Fruit fly (Drosophila melanogaster): ENCODE measurements around the gene CG42788.

Gene CG42788

DNA sequence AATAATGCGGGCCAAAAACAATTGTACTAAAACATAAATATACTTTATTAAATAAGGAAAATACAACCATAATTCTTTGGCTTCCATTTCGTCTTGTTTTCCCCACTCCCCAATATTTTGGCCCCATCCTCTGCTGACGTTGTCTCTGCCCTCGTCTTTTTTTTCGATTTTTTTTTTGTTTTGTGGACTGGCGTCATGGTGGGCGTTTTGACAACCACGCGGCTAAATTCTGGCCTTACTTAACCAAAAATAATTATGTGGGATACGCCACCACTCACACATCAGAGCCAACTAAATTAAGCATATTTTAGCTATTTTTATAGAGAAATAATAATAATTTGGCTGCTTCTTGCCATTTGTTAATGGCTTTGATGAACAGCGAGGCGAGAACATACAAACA is 7.2 kb downstream of the CG42788 start:
- TF ChIP-seq Mnt (GFP tag; optimal IDR thresholded peaks at IDR 0.05) = no peak
- TF ChIP-seq CG33017 (tag; optimal IDR thresholded peaks at IDR 0.05) = no peak
- TF ChIP-seq CG5204 (GFP tag; optimal IDR thresholded peaks at IDR 0.05) = no peak
- TF ChIP-seq Crg-1 (GFP tag; optimal IDR thresholded peaks at IDR 0.05) = no peak
- TF ChIP-seq cnc (optimal IDR thresholded peaks at IDR 0.05) = no peak
- no peak for TF ChIP-seq Clk (GFP tag; optimal IDR thresholded peaks at IDR 0.05)
- TF ChIP-seq cic (GFP tag; optimal IDR thresholded peaks at IDR 0.05) = no peak
- no peak for TF ChIP-seq CG7045 (GFP tag; optimal IDR thresholded peaks at IDR 0.05)

DNA sequence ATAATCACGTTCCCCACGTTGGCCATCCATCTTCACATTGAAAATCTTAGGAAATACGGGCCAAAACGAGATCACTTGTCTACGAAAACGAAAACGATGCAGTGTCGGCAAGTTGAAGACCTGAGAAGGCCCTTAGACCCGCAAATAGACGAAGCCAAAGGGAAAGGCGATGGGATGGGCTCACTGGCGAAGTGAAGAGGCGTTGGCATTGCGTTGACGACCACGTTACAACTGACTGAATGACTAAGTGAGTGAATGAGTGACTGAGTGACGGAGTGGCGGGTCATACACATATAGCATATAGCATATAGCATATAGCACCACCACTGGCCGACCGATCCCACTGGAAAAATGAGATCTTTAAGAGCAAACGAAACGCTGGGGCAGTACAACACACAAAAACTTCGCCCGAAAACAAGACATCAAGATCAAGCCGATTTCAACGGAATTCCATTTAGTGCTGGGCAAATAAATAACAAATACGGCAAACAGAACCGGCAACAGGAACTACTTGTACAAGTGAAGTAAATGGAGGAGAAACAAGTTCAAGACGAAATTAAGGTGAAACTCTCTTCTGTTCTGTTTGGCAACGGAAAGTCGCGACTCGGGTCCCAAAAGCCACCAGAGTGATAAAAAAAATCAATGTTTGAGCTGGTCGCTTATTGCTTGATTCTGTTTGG is 8.6 kb downstream of the CG42788 start:
- no peak for TF ChIP-seq CG14711 (tag; optimal IDR thresholded peaks at IDR 0.05)
- TF ChIP-seq Mnt (GFP tag; optimal IDR thresholded peaks at IDR 0.05) = no peak
- TF ChIP-seq pad (GFP tag; optimal IDR thresholded peaks at IDR 0.05) = no peak
- no peak for TF ChIP-seq Hr96 (GFP tag; optimal IDR thresholded peaks at IDR 0.05)
- TF ChIP-seq bab1 (GFP tag; optimal IDR thresholded peaks at IDR 0.05) = no peak
- TF ChIP-seq Crg-1 (GFP tag; optimal IDR thresholded peaks at IDR 0.05) = no peak
- TF ChIP-seq CG1620 (GFP tag; optimal IDR thresholded peaks at IDR 0.05) = no peak
- TF ChIP-seq CG5204 (GFP tag; optimal IDR thresholded peaks at IDR 0.05) = no peak
- TF ChIP-seq cic (GFP tag; optimal IDR thresholded peaks at IDR 0.05) = no peak
- TF ChIP-seq ovo (GFP tag; optimal IDR thresholded peaks at IDR 0.05) = no peak
- no peak for TF ChIP-seq CG7101 (tag; optimal IDR thresholded peaks at IDR 0.05)
- TF ChIP-seq kay (GFP tag; ENCODE audit: borderline replicate concordance) = no peak
- no peak for TF ChIP-seq CG33017 (tag; optimal IDR thresholded peaks at IDR 0.05)
- no peak for TF ChIP-seq cnc (optimal IDR thresholded peaks at IDR 0.05)
- TF ChIP-seq CG11617 (GFP tag; optimal IDR thresholded peaks at IDR 0.05) = no peak
- TF ChIP-seq CG7045 (GFP tag; optimal IDR thresholded peaks at IDR 0.05) = no peak
- TF ChIP-seq tj (GFP tag; optimal IDR thresholded peaks at IDR 0.05) = no peak
- TF ChIP-seq Clk (GFP tag; optimal IDR thresholded peaks at IDR 0.05) = no peak

DNA sequence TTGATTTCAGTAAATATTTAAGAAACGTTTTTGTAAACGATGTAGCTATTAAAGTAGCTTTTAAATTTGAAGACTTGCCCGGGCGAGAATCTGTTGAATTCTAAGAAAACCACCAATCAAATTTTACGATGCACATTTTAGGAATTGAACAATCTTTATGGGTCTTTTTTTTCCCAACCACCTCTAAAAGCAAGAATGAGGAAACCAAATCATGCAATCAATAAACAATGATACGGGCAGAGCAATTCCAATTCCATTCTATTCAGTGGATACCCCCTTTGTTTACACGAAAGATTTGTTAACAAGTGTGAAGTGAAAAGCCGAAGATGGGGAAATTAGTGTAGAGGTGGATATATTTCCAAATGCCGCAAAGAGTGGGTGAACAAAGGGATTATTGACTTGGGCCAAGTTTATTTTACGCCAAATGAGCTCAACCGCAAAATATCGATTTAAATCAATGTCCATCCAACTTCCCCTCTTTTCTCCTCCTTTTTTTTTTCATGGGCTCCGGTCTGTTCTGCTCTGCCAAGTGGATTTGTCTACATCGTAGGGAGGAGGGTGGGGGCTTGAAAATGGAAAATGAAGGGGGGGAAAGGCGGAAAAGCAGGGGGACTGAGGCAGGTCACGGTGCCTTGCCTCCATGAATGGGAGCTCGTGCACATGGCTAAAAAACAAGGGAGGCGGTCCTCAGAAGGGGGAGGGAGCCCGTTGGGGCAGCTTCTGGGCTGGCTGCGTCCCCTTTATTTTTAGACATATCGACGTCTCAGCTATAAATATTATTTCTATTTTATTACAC is 9.9 kb downstream of the CG42788 start:
- no peak for TF ChIP-seq Mnt (GFP tag; optimal IDR thresholded peaks at IDR 0.05)
- no peak for TF ChIP-seq pad (GFP tag; optimal IDR thresholded peaks at IDR 0.05)
- no peak for TF ChIP-seq Crg-1 (GFP tag; optimal IDR thresholded peaks at IDR 0.05)
- no peak for TF ChIP-seq kay (GFP tag; ENCODE audit: borderline replicate concordance)
- TF ChIP-seq CG14711 (tag; optimal IDR thresholded peaks at IDR 0.05) = no peak
- TF ChIP-seq CG5204 (GFP tag; optimal IDR thresholded peaks at IDR 0.05) = no peak
- TF ChIP-seq CG12768 (GFP tag; optimal IDR thresholded peaks at IDR 0.05) = no peak
- TF ChIP-seq bab1 (GFP tag; optimal IDR thresholded peaks at IDR 0.05) = no peak
- TF ChIP-seq CG7045 (GFP tag; optimal IDR thresholded peaks at IDR 0.05) = no peak
- no peak for TF ChIP-seq CG33017 (tag; optimal IDR thresholded peaks at IDR 0.05)
- no peak for TF ChIP-seq Clk (GFP tag; optimal IDR thresholded peaks at IDR 0.05)
- no peak for TF ChIP-seq CG11617 (GFP tag; optimal IDR thresholded peaks at IDR 0.05)
- no peak for TF ChIP-seq cic (GFP tag; optimal IDR thresholded peaks at IDR 0.05)
- no peak for TF ChIP-seq Hr96 (GFP tag; optimal IDR thresholded peaks at IDR 0.05)
- TF ChIP-seq cnc (optimal IDR thresholded peaks at IDR 0.05) = no peak
- TF ChIP-seq CG7101 (tag; optimal IDR thresholded peaks at IDR 0.05) = no peak
- no peak for TF ChIP-seq ovo (GFP tag; optimal IDR thresholded peaks at IDR 0.05)

DNA sequence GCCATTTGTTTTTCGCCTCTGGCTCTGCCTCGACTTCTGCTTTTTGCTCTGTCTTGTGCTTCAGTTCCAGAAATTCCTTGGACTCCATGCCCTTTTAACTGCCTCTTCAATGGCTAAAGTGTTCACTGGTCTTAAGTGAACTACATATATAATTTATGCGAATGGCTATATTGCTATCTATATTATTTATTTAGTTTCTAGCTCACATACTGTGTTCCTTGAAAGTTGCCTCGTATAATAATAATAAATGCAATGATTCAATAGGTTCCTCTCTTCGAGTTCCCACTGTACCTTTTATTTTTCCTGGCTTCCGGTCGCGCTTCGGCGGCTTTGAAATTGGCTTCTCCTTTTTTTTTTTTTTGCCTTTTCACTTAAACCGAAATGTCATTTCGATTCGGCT is 12.0 kb downstream of the CG42788 start:
- TF ChIP-seq CG14711 (tag; optimal IDR thresholded peaks at IDR 0.05) = no peak
- no peak for TF ChIP-seq CG33017 (tag; optimal IDR thresholded peaks at IDR 0.05)

DNA sequence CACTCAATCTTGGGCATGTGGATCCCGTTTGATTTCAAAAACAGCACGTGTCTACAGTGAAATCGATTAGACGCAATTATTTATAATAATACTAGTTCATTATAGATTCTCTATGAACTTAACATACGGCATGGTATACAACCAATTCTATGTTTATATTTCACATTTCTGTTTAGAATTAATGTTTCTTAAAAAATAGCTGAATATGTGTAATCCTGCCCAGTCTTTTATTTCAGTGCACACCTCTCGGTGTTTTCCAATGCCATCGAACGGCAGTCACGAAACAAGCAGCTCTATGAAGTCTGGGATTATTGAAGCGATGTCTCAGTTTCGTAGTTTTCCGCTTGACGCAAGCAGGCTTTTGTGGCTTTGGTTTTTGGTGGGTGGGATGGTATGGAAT is 14.0 kb downstream of the CG42788 start:
- TF ChIP-seq CG14711 (tag; optimal IDR thresholded peaks at IDR 0.05) (no peak), Clk (GFP tag; optimal IDR thresholded peaks at IDR 0.05) (no peak), CG12768 (GFP tag; optimal IDR thresholded peaks at IDR 0.05) (no peak), pad (GFP tag; optimal IDR thresholded peaks at IDR 0.05) (no peak), CG5204 (GFP tag; optimal IDR thresholded peaks at IDR 0.05) (no peak), CG33017 (tag; optimal IDR thresholded peaks at IDR 0.05) (no peak), cic (GFP tag; optimal IDR thresholded peaks at IDR 0.05) (no peak), cnc (optimal IDR thresholded peaks at IDR 0.05) (no peak), CG7101 (tag; optimal IDR thresholded peaks at IDR 0.05) (no peak), ovo (GFP tag; optimal IDR thresholded peaks at IDR 0.05) (no peak)

DNA sequence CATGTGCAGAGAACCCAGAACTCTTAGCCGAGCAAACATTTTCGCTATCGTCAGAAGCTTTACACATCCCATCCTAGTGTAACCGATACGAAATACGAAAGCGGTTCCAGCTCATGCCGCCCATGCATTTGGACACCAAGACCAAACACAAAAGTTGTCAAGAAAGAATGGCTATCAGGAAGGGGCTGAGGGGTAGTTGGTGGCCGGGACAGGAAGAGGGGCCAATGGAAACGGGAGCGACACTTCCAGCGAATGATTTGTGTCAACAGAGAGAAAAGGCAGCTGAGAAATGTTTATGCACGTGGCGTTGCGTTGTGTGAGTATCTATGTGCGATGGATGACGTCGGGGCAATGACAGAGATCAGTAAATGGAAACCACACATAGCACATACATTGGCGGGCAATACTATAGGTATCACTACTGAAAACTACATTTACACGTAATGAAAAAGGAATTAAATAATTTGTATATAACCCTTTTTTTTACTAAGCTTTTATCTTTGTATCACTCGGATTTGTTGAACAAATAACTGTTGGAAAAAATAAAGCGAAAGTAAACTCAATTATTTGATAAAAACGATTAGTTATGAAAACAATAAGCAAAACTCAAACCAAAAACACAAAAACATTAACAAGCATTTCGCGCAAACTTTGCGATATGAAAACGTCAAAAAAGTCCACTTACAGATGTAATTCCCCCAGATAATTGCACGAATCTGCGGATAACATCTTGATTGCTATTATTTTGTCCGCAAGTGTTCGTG is 17.1 kb downstream of the CG42788 start:
- peak; percentile 5 for TF ChIP-seq Mnt (GFP tag; optimal IDR thresholded peaks at IDR 0.05)
- TF ChIP-seq CG5204 (GFP tag; optimal IDR thresholded peaks at IDR 0.05) = peak; percentile 29
- peak; percentile 8 for TF ChIP-seq CG7045 (GFP tag; optimal IDR thresholded peaks at IDR 0.05)
- peak; percentile 19 for TF ChIP-seq CG11617 (GFP tag; optimal IDR thresholded peaks at IDR 0.05)
- TF ChIP-seq bab1 (GFP tag; optimal IDR thresholded peaks at IDR 0.05) = peak; percentile 71
- TF ChIP-seq CG7101 (tag; optimal IDR thresholded peaks at IDR 0.05) = peak; percentile 28
- no peak for TF ChIP-seq tj (GFP tag; optimal IDR thresholded peaks at IDR 0.05)
- no peak for TF ChIP-seq CG33017 (tag; optimal IDR thresholded peaks at IDR 0.05)
- TF ChIP-seq Hr96 (GFP tag; optimal IDR thresholded peaks at IDR 0.05) = no peak
- peak; percentile 2 for TF ChIP-seq toe (GFP tag; optimal IDR thresholded peaks at IDR 0.05)
- TF ChIP-seq kay (GFP tag; ENCODE audit: borderline replicate concordance) = peak; percentile 7
- TF ChIP-seq cnc (optimal IDR thresholded peaks at IDR 0.05) = no peak
- TF ChIP-seq Clk (GFP tag; optimal IDR thresholded peaks at IDR 0.05) = no peak
- TF ChIP-seq ovo (GFP tag; optimal IDR thresholded peaks at IDR 0.05) = no peak
- no peak for TF ChIP-seq CG1620 (GFP tag; optimal IDR thresholded peaks at IDR 0.05)
- no peak for TF ChIP-seq Crg-1 (GFP tag; optimal IDR thresholded peaks at IDR 0.05)
- TF ChIP-seq CG14711 (tag; optimal IDR thresholded peaks at IDR 0.05) = no peak

Data from whole organism, adult.